Fruit fly (Drosophila melanogaster): Measurements from ENCODE around the gene crim.

The crim gene

DNA sequence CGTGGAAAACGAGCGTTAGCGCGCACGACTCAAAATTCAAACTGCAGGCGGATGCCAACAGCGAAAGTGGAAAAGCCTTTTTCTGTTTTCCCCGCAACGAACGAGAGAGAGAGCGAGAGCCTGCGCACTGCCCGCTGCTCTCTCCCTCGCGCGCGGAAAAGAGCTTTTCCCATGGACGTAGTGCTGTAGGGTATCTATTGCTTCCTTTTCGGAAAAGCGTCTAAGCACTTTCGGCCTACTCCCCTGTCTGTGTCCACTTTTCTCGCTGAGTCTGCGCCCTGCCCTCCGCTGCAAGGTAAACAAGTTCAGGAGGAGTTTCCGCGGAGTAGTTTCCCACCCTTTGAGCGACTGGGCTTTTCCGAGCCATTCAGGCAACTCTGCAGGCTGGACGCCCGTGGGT, 30.9 kb downstream of the crim start, which contains the start of gene CG32085 (continued):
- TF ChIP-seq CG12769 (tag; optimal IDR thresholded peaks at IDR 0.05) (peak; percentile 83), CG8478 (optimal IDR thresholded peaks at IDR 0.05) (no peak), CG16813 (GFP tag; IDR thresholded peaks at IDR 0.05; ENCODE audit: partially characterized antibody) (no peak), Chrac-16 (GFP tag; optimal IDR thresholded peaks at IDR 0.05) (no peak), CG16815 (GFP tag; optimal IDR thresholded peaks at IDR 0.05) (peak; percentile 8), CG3838 (GFP tag; optimal IDR thresholded peaks at IDR 0.05) (no peak), CG12299 (tag; optimal IDR thresholded peaks at IDR 0.05) (no peak), Nf-YB (GFP tag; optimal IDR thresholded peaks at IDR 0.05) (no peak), CG14014 (GFP tag; IDR thresholded peaks at IDR 0.05) (peak; percentile 70), jigr1 (GFP tag; IDR thresholded peaks at IDR 0.05) (no peak), eve (GFP tag; optimal IDR thresholded peaks at IDR 0.05) (no peak), CG10979 (tag; optimal IDR thresholded peaks at IDR 0.05) (peak; percentile 31), chif (GFP tag; optimal IDR thresholded peaks at IDR 0.05) (peak in 1 of 2 experiments; percentile 17), Atf3 (GFP tag; optimal IDR thresholded peaks at IDR 0.05) (peak; percentile 21), sens (GFP tag) (peak; percentile 83), Dad (GFP tag; optimal IDR thresholded peaks at IDR 0.05) (peak; percentile 21), CG11695 (GFP tag; IDR thresholded peaks at IDR 0.05) (peak; percentile 48; the same call in 1 of the 3 replicates), CG18599 (GFP tag; optimal IDR thresholded peaks at IDR 0.05) (peak; percentile 91), CG18764 (GFP tag; optimal IDR thresholded peaks at IDR 0.05) (peak; percentile 33), CG14860 (GFP tag; IDR thresholded peaks at IDR 0.05; ENCODE audit: partially characterized antibody) (no peak), Doc2 (GFP tag; IDR thresholded peaks at IDR 0.05) (no peak), C15 (GFP tag; IDR thresholded peaks at IDR 0.05) (0 out of 3 replicates have a peak, but pooled peaks have one; percentile 37), psq (GFP tag; optimal IDR thresholded peaks at IDR 0.05) (no peak), CG5245 (GFP tag; optimal IDR thresholded peaks at IDR 0.05) (peak; percentile 69), CG12219 (GFP tag; optimal IDR thresholded peaks at IDR 0.05) (peak; percentile 13), org-1 (GFP tag; optimal IDR thresholded peaks at IDR 0.05) (peak; percentile 23), jumu (GFP tag; optimal IDR thresholded peaks at IDR 0.05) (peak; percentile 68), CG6854 (GFP tag; optimal IDR thresholded peaks at IDR 0.05) (no peak), CG17359 (tag; optimal IDR thresholded peaks at IDR 0.05) (peak; percentile 54), ash1 (GFP tag; optimal IDR thresholded peaks at IDR 0.05) (no peak), Asciz (GFP tag; optimal IDR thresholded peaks at IDR 0.05) (no peak), exex (tag; optimal IDR thresholded peaks at IDR 0.05) (peak; percentile 6), dpn (GFP tag; optimal IDR thresholded peaks at IDR 0.05) (peak; percentile 57 to 74), CG11085 (GFP tag; IDR thresholded peaks at IDR 0.05) (no peak), Dip3 (GFP tag; optimal IDR thresholded peaks at IDR 0.05) (peak; percentile 41), HLHmδ (GFP tag; optimal IDR thresholded peaks at IDR 0.05) (peak; percentile 18), Med (GFP tag) (peak; percentile 95), sisA (GFP tag; IDR thresholded peaks at IDR 0.05) (peak; percentile 48), Poxn (GFP tag; IDR thresholded peaks at IDR 0.05) (no peak), CG10267 (tag; optimal IDR thresholded peaks at IDR 0.05) (no peak), zf30C (GFP tag; optimal IDR thresholded peaks at IDR 0.05) (no peak), CG4282 (GFP tag; optimal IDR thresholded peaks at IDR 0.05) (no peak), CG18476 (GFP tag; optimal IDR thresholded peaks at IDR 0.05) (no peak), Stat92E (GFP tag; optimal IDR thresholded peaks at IDR 0.05) (no peak), CG6175 (GFP tag; IDR thresholded peaks at IDR 0.05) (peak; percentile 66; the same call in 1 of the 3 replicates), CG7372 (GFP tag; IDR thresholded peaks at IDR 0.05) (peak; percentile 37; the same call in 1 of the 2 replicates), aop (GFP tag; IDR thresholded peaks at IDR 0.05) (no peak), NK7.1 (GFP tag; optimal IDR thresholded peaks at IDR 0.05) (peak; percentile 62), CG18011 (GFP tag; optimal IDR thresholded peaks at IDR 0.05) (peak; percentile 51), CG10959 (GFP tag; IDR thresholded peaks at IDR 0.05) (no peak), CG4730 (GFP tag; IDR thresholded peaks at IDR 0.05) (peak; percentile 54; the same call in 1 of the 2 replicates)

All from whole organism, embryonic.